Worm (Caenorhabditis elegans) whole organism, early embryonic: ENCODE results near the gene gphr-1.

Experiments
- B0310.2 ChIP-seq: sonication (generic microtip); optimal IDR thresholded peaks from 2 replicates; lab custom pipeline; 2016; ENCODE audit warnings: mild to moderate bottlenecking, missing genetic modification characterization, missing compliant biosample characterization
- F13C5.2 ChIP-seq: sonication (generic microtip); optimal IDR thresholded peaks from 2 replicates; lab custom pipeline; 2017; ENCODE audit warnings: mild to moderate bottlenecking, missing genetic modification characterization, inconsistent platforms, missing compliant biosample characterization
- ama-1 ChIP-seq: fragments of 150-350 bp; optimal IDR thresholded peaks from 2 replicates; lab custom pipeline; 2014
- ceh-13 ChIP-seq: fragments of 200-800 bp; sonication (Bioruptor generic); optimal IDR thresholded peaks from 2 replicates; lab custom pipeline; 2018; ENCODE audit warnings: mild to moderate bottlenecking, missing genetic modification characterization, missing compliant biosample characterization
- ceh-36 ChIP-seq: sonication (generic microtip); optimal IDR thresholded peaks from 2 replicates; lab custom pipeline; 2016; ENCODE audit warnings: missing genetic modification characterization, inconsistent platforms, missing compliant biosample characterization
- hmg-4 ChIP-seq: fragments of 200-800 bp; sonication (Bioruptor generic); optimal IDR thresholded peaks from 2 replicates; lab custom pipeline; 2018; ENCODE audit warnings: mild to moderate bottlenecking, missing genetic modification characterization, missing compliant biosample characterization
- scrt-1 ChIP-seq: fragments of 200-800 bp; sonication (Bioruptor generic); IDR thresholded peaks from 2 replicates; pipeline ENCODE4 v1.3.6; 2022; ENCODE audit warnings: missing genetic modification characterization, missing compliant biosample characterization
- tbx-11 ChIP-seq: fragments of 200-800 bp; sonication (Bioruptor generic); IDR thresholded peaks from 2 replicates; pipeline ENCODE4 v1.3.6; 2022; ENCODE audit warnings: missing genetic modification characterization, missing compliant biosample characterization
- tra-4 ChIP-seq: sonication (generic microtip); optimal IDR thresholded peaks from 2 replicates; lab custom pipeline; 2017; ENCODE audit warnings: missing genetic modification characterization, missing compliant biosample characterization

- no peak for TF ChIP-seq tbx-11 (GFP tag; lab: Robert Waterston, UW)
- no peak for TF ChIP-seq tra-4 (tag; lab: Kevin White, UChicago)
- no peak for TF ChIP-seq scrt-1 (GFP tag; lab: Robert Waterston, UW)
- TF ChIP-seq ama-1 (lab: Kevin White, UChicago): no peak
- TF ChIP-seq ceh-13 (GFP tag; lab: Kevin White, UChicago): no peak
- no peak for TF ChIP-seq B0310.2 (tag; lab: Kevin White, UChicago)
- no peak for TF ChIP-seq ceh-36
- TF ChIP-seq hmg-4 (GFP tag; lab: Kevin White, UChicago): no peak
- TF ChIP-seq F13C5.2 (tag; lab: Kevin White, UChicago): no peak
Measured at ce11 chrIII:12225234-12225633, 6.4 kb downstream of the gphr-1 start, which contains the start of gene gmn-1.
